Worm (Caenorhabditis elegans) whole organism, L3 larva: ENCODE results near the gene chil-14.

Experiments used
- R02D3.7 ChIP-seq: fragments of 150-350 bp; optimal IDR thresholded peaks from 2 replicates; lab custom pipeline; 2014; ENCODE audit warnings: missing biosample characterization, missing genetic modification characterization
- ZK546.5 ChIP-seq: sonication (generic microtip); optimal IDR thresholded peaks from 2 replicates; lab custom pipeline; 2017; ENCODE audit warnings: missing biosample characterization, missing genetic modification characterization
- aly-2 ChIP-seq: fragments of 150-350 bp; optimal IDR thresholded peaks from 2 replicates; lab custom pipeline; 2014; ENCODE audit warnings: missing biosample characterization, missing genetic modification characterization
- ama-1 ChIP-seq: fragments of 150-350 bp; optimal IDR thresholded peaks from 2 replicates; lab custom pipeline; 2018
- ceh-16 ChIP-seq: sonication (generic microtip); optimal IDR thresholded peaks from 2 replicates; lab custom pipeline; 2017; ENCODE audit warnings: missing biosample characterization, missing genetic modification characterization
- ceh-28 ChIP-seq: fragments of 150-350 bp; optimal IDR thresholded peaks from 2 replicates; lab custom pipeline; 2014; ENCODE audit warnings: missing biosample characterization, missing genetic modification reagents, missing genetic modification characterization
- ceh-82 ChIP-seq: fragments of 150-350 bp; optimal IDR thresholded peaks from 2 replicates; lab custom pipeline; 2014; ENCODE audit warnings: missing biosample characterization, missing genetic modification characterization
- daf-12 ChIP-seq: fragments of 150-350 bp; optimal IDR thresholded peaks from 2 replicates; lab custom pipeline; 2014; ENCODE audit warnings: missing biosample characterization, missing genetic modification reagents, missing genetic modification characterization
- egl-27 ChIP-seq: sonication (generic microtip); optimal IDR thresholded peaks from 4 replicates; lab custom pipeline; 2017; ENCODE audit warnings: missing biosample characterization, missing genetic modification reagents, missing genetic modification characterization
- egl-5 ChIP-seq: fragments of 150-350 bp; optimal IDR thresholded peaks from 2 replicates; lab custom pipeline; 2017; ENCODE audit warnings: missing biosample characterization, missing genetic modification reagents, missing genetic modification characterization, inconsistent platforms
- elt-1 ChIP-seq: fragments of 150-350 bp; optimal IDR thresholded peaks from 2 replicates; lab custom pipeline; 2014; ENCODE audit warnings: missing biosample characterization, missing genetic modification characterization
- elt-2 ChIP-seq: sonication (generic microtip); optimal IDR thresholded peaks from 2 replicates; lab custom pipeline; 2016; ENCODE audit warnings: missing genetic modification reagents, mild to moderate bottlenecking, missing genetic modification characterization, missing compliant biosample characterization
- elt-3 ChIP-seq, 3 experiments: fragments of 150-350 bp in 1 of 3; sonication (generic microtip) in 2 of 3; optimal IDR thresholded peaks; 2 replicates in 2 of 3; 4 replicates in 1 of 3; lab custom pipeline; 2014 to 2017; ENCODE audit warnings: missing biosample characterization in 3 of 3, missing genetic modification characterization in 3 of 3
- fkh-10 ChIP-seq: sonication (generic microtip); optimal IDR thresholded peaks from 2 replicates; lab custom pipeline; 2017; ENCODE audit warnings: missing biosample characterization, missing genetic modification reagents, missing genetic modification characterization
- fkh-2 ChIP-seq: fragments of 150-350 bp; optimal IDR thresholded peaks from 2 replicates; lab custom pipeline; 2014; ENCODE audit warnings: missing biosample characterization, missing genetic modification reagents, missing genetic modification characterization
- hmg-11 ChIP-seq: sonication (generic microtip); optimal IDR thresholded peaks from 2 replicates; lab custom pipeline; 2016; ENCODE audit warnings: missing genetic modification characterization, missing compliant biosample characterization
- jun-1 ChIP-seq: fragments of 150-350 bp; optimal IDR thresholded peaks from 2 replicates; lab custom pipeline; 2014; ENCODE audit warnings: missing biosample characterization, missing genetic modification reagents, missing genetic modification characterization
- lin-39 ChIP-seq: fragments of 150-350 bp; optimal IDR thresholded peaks from 2 replicates; lab custom pipeline; 2018; ENCODE audit warnings: missing biosample characterization, missing genetic modification reagents, missing genetic modification characterization
- lsy-12 ChIP-seq: sonication (generic microtip); optimal IDR thresholded peaks from 2 replicates; lab custom pipeline; 2016; ENCODE audit warnings: mild to moderate bottlenecking, missing genetic modification characterization, missing compliant biosample characterization
- mdl-1 ChIP-seq: fragments of 150-350 bp; optimal IDR thresholded peaks from 2 replicates; lab custom pipeline; 2014; ENCODE audit warnings: missing biosample characterization, missing genetic modification characterization
- mml-1 ChIP-seq: fragments of 150-350 bp; sonication (generic microtip); optimal IDR thresholded peaks from 3 replicates; lab custom pipeline; 2014; ENCODE audit warnings: missing biosample characterization, missing genetic modification characterization
- nfya-1 ChIP-seq: sonication (generic microtip); optimal IDR thresholded peaks from 2 replicates; lab custom pipeline; 2017; ENCODE audit warnings: missing genetic modification characterization, mild to moderate bottlenecking, missing compliant biosample characterization, antibody characterized with exemption, moderate library complexity; ENCODE audit not compliant: insufficient read depth
- nhr-11 ChIP-seq: fragments of 150-350 bp; optimal IDR thresholded peaks from 2 replicates; lab custom pipeline; 2014; ENCODE audit warnings: missing biosample characterization, missing genetic modification characterization
- nhr-23 ChIP-seq: fragments of 150-350 bp; optimal IDR thresholded peaks from 2 replicates; lab custom pipeline; 2014; ENCODE audit warnings: missing biosample characterization, missing genetic modification reagents, missing genetic modification characterization
- nhr-25 ChIP-seq: sonication (generic microtip); optimal IDR thresholded peaks from 2 replicates; lab custom pipeline; 2017; ENCODE audit warnings: missing biosample characterization, missing genetic modification characterization
- nhr-28 ChIP-seq: fragments of 150-350 bp; optimal IDR thresholded peaks from 2 replicates; lab custom pipeline; 2014; ENCODE audit warnings: missing biosample characterization, missing genetic modification characterization
- nhr-43 ChIP-seq: sonication (generic microtip); optimal IDR thresholded peaks from 2 replicates; lab custom pipeline; 2016; ENCODE audit warnings: mild to moderate bottlenecking, missing genetic modification characterization, missing compliant biosample characterization; ENCODE audit not compliant: poor library complexity, severe bottlenecking
- nhr-67 ChIP-seq: fragments of 150-350 bp; optimal IDR thresholded peaks from 2 replicates; lab custom pipeline; 2014; ENCODE audit warnings: missing biosample characterization, missing genetic modification characterization
- nhr-76 ChIP-seq: fragments of 150-350 bp; sonication (generic microtip); optimal IDR thresholded peaks from 5 replicates; lab custom pipeline; 2014; ENCODE audit warnings: missing biosample characterization, missing genetic modification characterization
- nhr-77 ChIP-seq: fragments of 150-350 bp; optimal IDR thresholded peaks from 2 replicates; lab custom pipeline; 2014; ENCODE audit warnings: missing biosample characterization, missing genetic modification characterization
- pha-4 ChIP-seq: fragments of 150-350 bp; optimal IDR thresholded peaks from 2 replicates; lab custom pipeline; 2014; ENCODE audit warnings: missing biosample characterization, missing genetic modification reagents, missing genetic modification characterization
- pqm-1 ChIP-seq: fragments of 150-350 bp; optimal IDR thresholded peaks from 2 replicates; lab custom pipeline; 2017; ENCODE audit warnings: missing biosample characterization, missing genetic modification characterization, inconsistent platforms
- sea-2 ChIP-seq: fragments of 150-350 bp; sonication (generic microtip); optimal IDR thresholded peaks from 4 replicates; lab custom pipeline; 2014; ENCODE audit warnings: missing biosample characterization, missing genetic modification reagents, missing genetic modification characterization
- skn-1 ChIP-seq: fragments of 150-350 bp; optimal IDR thresholded peaks from 2 replicates; lab custom pipeline; 2014; ENCODE audit warnings: missing biosample characterization, missing genetic modification characterization
- snpc-4 ChIP-seq: fragments of 150-350 bp; optimal IDR thresholded peaks from 2 replicates; lab custom pipeline; 2014; ENCODE audit warnings: missing biosample characterization, missing genetic modification characterization
- tbx-2 ChIP-seq: sonication (generic microtip); optimal IDR thresholded peaks from 2 replicates; lab custom pipeline; 2016; ENCODE audit warnings: mild to moderate bottlenecking, missing genetic modification characterization, missing compliant biosample characterization
- unc-39 ChIP-seq: sonication (generic microtip); optimal IDR thresholded peaks from 4 replicates; lab custom pipeline; 2017; ENCODE audit warnings: missing biosample characterization, missing genetic modification characterization
- unc-62 ChIP-seq: fragments of 150-350 bp; sonication (generic microtip); optimal IDR thresholded peaks from 4 replicates; lab custom pipeline; 2014; ENCODE audit warnings: missing biosample characterization, missing genetic modification reagents, missing genetic modification characterization
- zag-1 ChIP-seq: fragments of 150-350 bp; optimal IDR thresholded peaks from 2 replicates; lab custom pipeline; 2014; ENCODE audit warnings: missing biosample characterization, missing genetic modification characterization
- ztf-11 ChIP-seq: fragments of 150-350 bp; optimal IDR thresholded peaks from 2 replicates; lab custom pipeline; 2014; ENCODE audit warnings: missing biosample characterization, missing genetic modification characterization
- ztf-4 ChIP-seq: fragments of 150-350 bp; optimal IDR thresholded peaks from 2 replicates; lab custom pipeline; 2014; ENCODE audit warnings: missing biosample characterization, missing genetic modification characterization

Gene chil-14

ce11 chrV:1416154-1416553 is 38.7 kb upstream of the chil-14 start:
- TF ChIP-seq zag-1 (tag; lab: Kevin White, UChicago): no peak
- TF ChIP-seq ceh-16 (tag; lab: Kevin White, UChicago): no peak
- TF ChIP-seq sea-2 (GFP tag; lab: Kevin White, UChicago): no peak
- no peak for TF ChIP-seq ztf-11 (tag; lab: Kevin White, UChicago)

ce11 chrV:1422269-1422668 is 32.6 kb upstream of the chil-14 start:
- TF ChIP-seq skn-1 (tag; lab: Kevin White, UChicago): no peak
- no peak for TF ChIP-seq elt-1 (tag; lab: Kevin White, UChicago)
- no peak for TF ChIP-seq ama-1
- no peak for TF ChIP-seq nhr-67
- no peak for TF ChIP-seq zag-1 (tag; lab: Kevin White, UChicago)
- no peak for TF ChIP-seq ceh-82 (tag; lab: Kevin White, UChicago)
- TF ChIP-seq elt-2 (tag; lab: Kevin White, UChicago): no peak
- TF ChIP-seq lsy-12 (tag; lab: Kevin White, UChicago): no peak
- TF ChIP-seq pha-4 (tag; lab: Kevin White, UChicago): no peak
- no peak for TF ChIP-seq nhr-11
- no peak for TF ChIP-seq ceh-28 (tag; lab: Kevin White, UChicago)
- TF ChIP-seq fkh-10 (GFP tag; lab: Kevin White, UChicago): no peak
- TF ChIP-seq pqm-1 (tag; lab: Kevin White, UChicago): no peak
- TF ChIP-seq hmg-11 (tag; lab: Kevin White, UChicago): no peak
- no peak for TF ChIP-seq egl-27 (tag; lab: Kevin White, UChicago)
- TF ChIP-seq jun-1: no peak
- no peak for TF ChIP-seq nhr-43 (tag; lab: Kevin White, UChicago)

ce11 chrV:1423338-1423737 is 31.5 kb upstream of the chil-14 start:
- TF ChIP-seq hmg-11 (tag; lab: Kevin White, UChicago) (no peak), zag-1 (tag; lab: Kevin White, UChicago) (no peak), lin-39 (tag; lab: Kevin White, UChicago) (no peak), nhr-43 (tag; lab: Kevin White, UChicago) (no peak), fkh-2 (tag; lab: Kevin White, UChicago) (no peak), egl-5 (tag; lab: Kevin White, UChicago) (no peak)
- TF ChIP-seq, all 47 proteins: peak for 0

ce11 chrV:1425595-1425994 is 29.3 kb upstream of the chil-14 start, which contains the start of gene R12A1.3:
Gene R12A1.3 (minus strand): TSS chrV:1425794.
- TF ChIP-seq nhr-28 (tag; lab: Kevin White, UChicago): no peak
- no peak for TF ChIP-seq jun-1
- no peak for TF ChIP-seq mdl-1 (tag; lab: Kevin White, UChicago)
- no peak for TF ChIP-seq nhr-25 (tag; lab: Kevin White, UChicago)
- no peak for TF ChIP-seq R02D3.7
- TF ChIP-seq elt-3 (tag; optimal IDR thresholded peaks at IDR 0.05; lab: Kevin White, UChicago): no peak
- no peak for TF ChIP-seq ztf-4 (tag; lab: Kevin White, UChicago)
- TF ChIP-seq mml-1: no peak
- TF ChIP-seq nhr-23 (tag; lab: Kevin White, UChicago): no peak
- no peak for TF ChIP-seq zag-1 (tag; lab: Kevin White, UChicago)
- TF ChIP-seq nhr-67: no peak
- no peak for TF ChIP-seq nhr-11
- TF ChIP-seq ceh-16 (tag; lab: Kevin White, UChicago): no peak
- no peak for TF ChIP-seq tbx-2 (tag; lab: Kevin White, UChicago)
- TF ChIP-seq skn-1 (tag; lab: Kevin White, UChicago): no peak
- TF ChIP-seq ceh-28 (tag; lab: Kevin White, UChicago): no peak

DNA sequence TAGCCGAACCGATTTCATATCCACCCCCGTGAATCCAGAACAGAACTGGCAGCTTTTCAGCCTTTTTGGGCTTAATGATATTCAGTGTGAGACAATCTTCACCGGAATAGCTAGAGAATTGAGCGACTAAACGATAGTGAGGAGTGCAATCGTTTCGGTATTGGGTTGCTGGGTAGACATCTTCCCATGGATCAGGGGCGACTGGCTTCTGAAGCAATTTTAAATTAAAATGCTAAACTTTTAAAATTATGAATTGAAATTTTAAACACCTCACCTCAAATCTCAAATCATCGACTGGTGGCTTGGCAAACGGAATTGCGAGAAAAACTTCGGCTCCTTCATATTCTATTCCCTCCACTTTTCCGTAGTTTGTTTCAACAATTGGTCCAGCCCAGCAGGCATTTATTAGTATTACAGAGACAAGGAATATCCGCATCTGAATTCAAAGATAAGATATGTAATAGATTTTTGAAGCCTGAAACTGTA is 23.1 kb upstream of the chil-14 start, which contains the start of gene ges-1:
Gene ges-1, minus strand, starts transcription at position 436 of the 486 bp plus-strand sequence.
- TF ChIP-seq ZK546.5 (tag; lab: Kevin White, UChicago) (no peak), fkh-10 (GFP tag; lab: Kevin White, UChicago) (no peak), nhr-23 (tag; lab: Kevin White, UChicago) (no peak), egl-5 (tag; lab: Kevin White, UChicago) (no peak), unc-39 (no peak), nhr-67 (no peak), skn-1 (tag; lab: Kevin White, UChicago) (no peak), nhr-76 (tag; lab: Kevin White, UChicago) (no peak), hmg-11 (tag; lab: Kevin White, UChicago) (no peak), nfya-1 (tag; lab: Kevin White, UChicago) (no peak), sea-2 (GFP tag; lab: Kevin White, UChicago) (no peak), lin-39 (tag; lab: Kevin White, UChicago) (no peak), unc-62 (GFP tag; lab: Kevin White, UChicago) (no peak), nhr-77 (tag; lab: Kevin White, UChicago) (no peak), zag-1 (tag; lab: Kevin White, UChicago) (no peak), ceh-16 (tag; lab: Kevin White, UChicago) (no peak), daf-12 (tag; lab: Kevin White, UChicago) (no peak), nhr-28 (tag; lab: Kevin White, UChicago) (no peak), snpc-4 (tag; lab: Kevin White, UChicago) (no peak), aly-2 (no peak)
